Fruit fly (Drosophila melanogaster): ENCODE data around the gene ppk27.

dm6 chr3L:3785688-3786087 lies 30.7 kb upstream of the ppk27 start:
- TF ChIP-seq CTCF (optimal IDR thresholded peaks at IDR 0.05) (no peak), CG8478 (optimal IDR thresholded peaks at IDR 0.05) (no peak)

Data from S2 (cell line).